Worm (Caenorhabditis elegans) whole organism, L4/young adult: Measurements from ENCODE around the gene glb-31.

Experiments
- W03F9.2 ChIP-seq: fragments of 150-350 bp; optimal IDR thresholded peaks from 2 replicates; lab custom pipeline; 2014; ENCODE audit warnings: missing biosample characterization, missing genetic modification characterization
- dao-5 ChIP-seq: sonication (generic microtip); optimal IDR thresholded peaks from 2 replicates; lab custom pipeline; 2016; ENCODE audit warnings: missing genotype, missing genetic modification characterization, moderate library complexity, missing compliant biosample characterization
- him-1 ChIP-seq: sonication (generic microtip); optimal IDR thresholded peaks from 2 replicates; lab custom pipeline; 2016; ENCODE audit warnings: missing genotype, missing genetic modification reagents, missing genetic modification characterization, missing compliant biosample characterization

- no peak for TF ChIP-seq him-1 (tag; lab: Kevin White, UChicago)
- TF ChIP-seq W03F9.2 (tag; lab: Kevin White, UChicago), result no peak
- TF ChIP-seq dao-5, result no peak
These were observed 24.1 kb upstream of the glb-31 start for ce11 chrII:1325604-1326003.
